Worm (Caenorhabditis elegans): Measurements from ENCODE around the gene aqp-6.

DNA sequence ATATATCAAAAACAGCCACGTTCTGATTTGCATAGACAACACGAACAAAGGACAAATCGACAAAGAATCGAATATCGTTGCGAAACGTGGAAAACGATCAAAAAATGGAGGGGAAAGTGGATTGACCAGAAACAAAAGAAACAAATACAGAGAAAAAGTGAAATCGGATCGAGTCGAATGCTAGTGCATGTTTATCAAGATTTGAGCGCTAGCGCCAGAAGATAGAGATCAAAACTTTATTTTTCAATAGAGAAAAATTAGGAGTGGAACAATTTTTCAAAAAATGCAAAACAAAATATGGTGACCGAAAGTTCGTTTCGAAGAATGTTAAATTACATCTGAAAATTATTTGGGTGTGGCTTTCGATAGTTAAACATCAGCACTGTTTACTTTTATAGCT is 13.8 kb downstream of the aqp-6 start:
- TF ChIP-seq dve-1 (tag; optimal IDR thresholded peaks at IDR 0.05; ENCODE audit: insufficient read depth) (no peak), lin-13 (GFP tag; optimal IDR thresholded peaks at IDR 0.05) (no peak), fos-1 (tag; optimal IDR thresholded peaks at IDR 0.05) (no peak), mep-1 (tag; optimal IDR thresholded peaks at IDR 0.05) (no peak), aly-2 (tag; optimal IDR thresholded peaks at IDR 0.05) (no peak), mdl-1 (tag; optimal IDR thresholded peaks at IDR 0.05) (no peak), Y105C5A.15 (GFP tag; IDR thresholded peaks at IDR 0.05) (no peak), unc-130 (GFP tag; optimal IDR thresholded peaks at IDR 0.05) (no peak), ama-1 (optimal IDR thresholded peaks at IDR 0.05) (no peak), nhr-25 (tag; optimal IDR thresholded peaks at IDR 0.05; ENCODE audit: borderline replicate concordance, insufficient read depth) (no peak), pqm-1 (tag; optimal IDR thresholded peaks at IDR 0.05) (no peak), ceh-28 (tag; optimal IDR thresholded peaks at IDR 0.05) (no peak)
